Worm (Caenorhabditis elegans) whole organism, L2 larva: ENCODE results near the gene hse-5.
A peak's percentile ranks its signal among the peaks of the same experiment; 100 is the strongest.

ENCODE experiments used
- C34F6.9 ChIP-seq: fragments of 150-350 bp; optimal IDR thresholded peaks from 2 replicates; lab custom pipeline; 2014; ENCODE audit warnings: missing biosample characterization, missing genetic modification characterization
- F13H6.1 ChIP-seq: sonication (generic microtip); optimal IDR thresholded peaks from 2 replicates; lab custom pipeline; 2016; ENCODE audit warnings: missing genetic modification characterization, missing compliant biosample characterization
- R02D3.7 ChIP-seq: fragments of 150-350 bp; optimal IDR thresholded peaks from 2 replicates; lab custom pipeline; 2014; ENCODE audit warnings: missing biosample characterization, missing genetic modification characterization
- Y55F3AM.14 ChIP-seq: fragments of 200-800 bp; sonication (Bioruptor generic); optimal IDR thresholded peaks from 2 replicates; lab custom pipeline; 2018; ENCODE audit warnings: mild to moderate bottlenecking, missing genetic modification characterization, missing compliant biosample characterization
- alr-1 ChIP-seq: fragments of 150-350 bp; optimal IDR thresholded peaks from 2 replicates; lab custom pipeline; 2014; ENCODE audit warnings: missing biosample characterization, missing genetic modification characterization
- aly-2 ChIP-seq: fragments of 150-350 bp; optimal IDR thresholded peaks from 2 replicates; lab custom pipeline; 2014; ENCODE audit warnings: missing biosample characterization, missing genetic modification characterization
- ama-1 ChIP-seq: fragments of 150-350 bp; optimal IDR thresholded peaks from 2 replicates; lab custom pipeline; 2018; ENCODE audit warnings: inconsistent platforms
- blmp-1 ChIP-seq: sonication (generic microtip); optimal IDR thresholded peaks from 2 replicates; lab custom pipeline; 2017; ENCODE audit warnings: missing genetic modification characterization, mild to moderate bottlenecking, missing compliant biosample characterization, antibody characterized with exemption, moderate library complexity; ENCODE audit not compliant: insufficient read depth
- ceh-16 ChIP-seq: fragments of 150-350 bp; optimal IDR thresholded peaks from 2 replicates; lab custom pipeline; 2014; ENCODE audit warnings: missing biosample characterization, missing genetic modification characterization
- ceh-82 ChIP-seq: fragments of 150-350 bp; optimal IDR thresholded peaks from 2 replicates; lab custom pipeline; 2014; ENCODE audit warnings: missing biosample characterization, missing genetic modification characterization
- crh-2 ChIP-seq: sonication (generic microtip); optimal IDR thresholded peaks from 2 replicates; lab custom pipeline; 2017; ENCODE audit warnings: missing biosample characterization, missing genetic modification characterization
- dmd-4 ChIP-seq: sonication (generic microtip); optimal IDR thresholded peaks from 2 replicates; lab custom pipeline; 2017; ENCODE audit warnings: missing biosample characterization, missing genetic modification characterization
- elt-1 ChIP-seq: fragments of 150-350 bp; optimal IDR thresholded peaks from 2 replicates; lab custom pipeline; 2014; ENCODE audit warnings: missing biosample characterization, missing genetic modification characterization
- elt-3 ChIP-seq: sonication (generic microtip); optimal IDR thresholded peaks from 2 replicates; lab custom pipeline; 2017; ENCODE audit warnings: missing biosample characterization, missing genetic modification characterization
- fos-1 ChIP-seq: fragments of 150-350 bp; optimal IDR thresholded peaks from 2 replicates; lab custom pipeline; 2014; ENCODE audit warnings: missing biosample characterization, missing genetic modification characterization
- gmeb-1 ChIP-seq: fragments of 150-350 bp; optimal IDR thresholded peaks from 2 replicates; lab custom pipeline; 2014; ENCODE audit warnings: missing biosample characterization, missing genetic modification characterization
- lin-11 ChIP-seq: fragments of 150-350 bp; sonication (generic microtip); optimal IDR thresholded peaks from 2 replicates; lab custom pipeline; 2014; ENCODE audit warnings: missing biosample characterization, missing genetic modification characterization, inconsistent platforms, mixed read lengths
- lin-13 ChIP-seq: fragments of 150-350 bp; optimal IDR thresholded peaks from 2 replicates; lab custom pipeline; 2014; ENCODE audit warnings: missing biosample characterization, missing genetic modification reagents, missing genetic modification characterization
- lin-39 ChIP-seq: fragments of 150-350 bp; optimal IDR thresholded peaks from 2 replicates; lab custom pipeline; 2014; ENCODE audit warnings: missing biosample characterization, missing genetic modification reagents, missing genetic modification characterization
- lsy-2 ChIP-seq, 2 experiments: fragments of 150-350 bp in 1 of 2; sonication (generic microtip) in 1 of 2; optimal IDR thresholded peaks; 2 replicates each; lab custom pipeline; 2014 to 2017; ENCODE audit warnings: missing biosample characterization in 2 of 2, missing genetic modification characterization in 2 of 2
- mbf-1 ChIP-seq: sonication (generic microtip); optimal IDR thresholded peaks from 2 replicates; lab custom pipeline; 2017; ENCODE audit warnings: missing biosample characterization, missing genetic modification characterization
- mdl-1 ChIP-seq, 2 experiments: fragments of 150-350 bp in 1 of 2; sonication (generic microtip) in 1 of 2; optimal IDR thresholded peaks; 2 replicates each; lab custom pipeline; 2017; ENCODE audit warnings: missing biosample characterization in 2 of 2, missing genetic modification characterization in 2 of 2
- nhr-10 ChIP-seq: sonication (generic microtip); optimal IDR thresholded peaks from 2 replicates; lab custom pipeline; 2017; ENCODE audit warnings: missing biosample characterization, missing genetic modification characterization
- nhr-11 ChIP-seq: fragments of 150-350 bp; optimal IDR thresholded peaks from 2 replicates; lab custom pipeline; 2014; ENCODE audit warnings: missing biosample characterization, missing genetic modification characterization
- nhr-12 ChIP-seq: fragments of 150-350 bp; optimal IDR thresholded peaks from 2 replicates; lab custom pipeline; 2014; ENCODE audit warnings: missing biosample characterization, missing genetic modification characterization
- nhr-129 ChIP-seq: fragments of 150-350 bp; optimal IDR thresholded peaks from 2 replicates; lab custom pipeline; 2014; ENCODE audit warnings: missing biosample characterization, missing genetic modification characterization
- nhr-23 ChIP-seq: fragments of 150-350 bp; optimal IDR thresholded peaks from 2 replicates; lab custom pipeline; 2014; ENCODE audit warnings: missing biosample characterization, missing genetic modification reagents, missing genetic modification characterization
- nhr-237 ChIP-seq: fragments of 150-350 bp; optimal IDR thresholded peaks from 2 replicates; lab custom pipeline; 2014; ENCODE audit warnings: missing biosample characterization, missing genetic modification characterization
- nhr-25 ChIP-seq: fragments of 150-350 bp; sonication (generic microtip); optimal IDR thresholded peaks from 3 replicates; lab custom pipeline; 2014; ENCODE audit warnings: missing biosample characterization, missing genetic modification characterization
- nhr-6 ChIP-seq: fragments of 150-350 bp; optimal IDR thresholded peaks from 2 replicates; lab custom pipeline; 2014; ENCODE audit warnings: missing biosample characterization, missing genetic modification characterization
- nhr-77 ChIP-seq: fragments of 150-350 bp; optimal IDR thresholded peaks from 2 replicates; lab custom pipeline; 2014; ENCODE audit warnings: missing biosample characterization, missing genetic modification characterization
- peb-1 ChIP-seq: fragments of 150-350 bp; optimal IDR thresholded peaks from 2 replicates; lab custom pipeline; 2014; ENCODE audit warnings: missing biosample characterization, missing genetic modification characterization
- sem-4 ChIP-seq: fragments of 150-350 bp; optimal IDR thresholded peaks from 2 replicates; lab custom pipeline; 2014; ENCODE audit warnings: missing biosample characterization, missing genetic modification reagents, missing genetic modification characterization
- skn-1 ChIP-seq: sonication (generic microtip); optimal IDR thresholded peaks from 2 replicates; lab custom pipeline; 2017; ENCODE audit warnings: missing biosample characterization, missing genetic modification characterization
- sma-3 ChIP-seq: sonication (generic microtip); optimal IDR thresholded peaks from 2 replicates; lab custom pipeline; 2016; ENCODE audit warnings: missing genetic modification reagents, missing genetic modification characterization, missing compliant biosample characterization
- sma-9 ChIP-seq, 2 experiments: fragments of 150-350 bp in 1 of 2; sonication (generic microtip) in 1 of 2; optimal IDR thresholded peaks; 2 replicates each; lab custom pipeline; 2014 to 2016; ENCODE audit warnings: missing genetic modification characterization in 2 of 2, mild to moderate bottlenecking in 1 of 2, missing biosample characterization in 1 of 2, missing compliant biosample characterization in 1 of 2, missing genetic modification reagents in 1 of 2, moderate library complexity in 1 of 2
- snpc-4 ChIP-seq: fragments of 150-350 bp; optimal IDR thresholded peaks from 2 replicates; lab custom pipeline; 2014; ENCODE audit warnings: missing biosample characterization, missing genetic modification characterization
- unc-39 ChIP-seq: fragments of 150-350 bp; optimal IDR thresholded peaks from 2 replicates; lab custom pipeline; 2014; ENCODE audit warnings: missing biosample characterization, missing genetic modification characterization
- unc-55 ChIP-seq: fragments of 150-350 bp; sonication (generic microtip); optimal IDR thresholded peaks from 3 replicates; lab custom pipeline; 2014; ENCODE audit warnings: missing biosample characterization, missing genetic modification reagents, missing genetic modification characterization
- zag-1 ChIP-seq: fragments of 150-350 bp; optimal IDR thresholded peaks from 2 replicates; lab custom pipeline; 2014; ENCODE audit warnings: missing biosample characterization, missing genetic modification characterization
- ztf-1 ChIP-seq: fragments of 200-800 bp; sonication (Bioruptor generic); conservative IDR thresholded peaks from 2 replicates; pipeline ENCODE4 v1.3.6; 2022; ENCODE audit warnings: missing genetic modification characterization, missing compliant biosample characterization
- ztf-11 ChIP-seq: sonication (generic microtip); optimal IDR thresholded peaks from 2 replicates; lab custom pipeline; 2017; ENCODE audit warnings: missing biosample characterization, missing genetic modification characterization
- ztf-4 ChIP-seq: fragments of 150-350 bp; optimal IDR thresholded peaks from 2 replicates; lab custom pipeline; 2014; ENCODE audit warnings: missing biosample characterization, missing genetic modification characterization

The hse-5 gene

ce11 chrIII:4330984-4331383, 14.2 kb upstream of the hse-5 start, which contains the start of gene gly-6:
TSS of gene gly-6 (minus strand) at chrIII:4331228.
- peak; percentile 61 for TF ChIP-seq nhr-25 (tag; lab: Kevin White, UChicago)
- TF ChIP-seq lsy-2 (tag; optimal IDR thresholded peaks at IDR 0.05; lab: Kevin White, UChicago): no peak
- no peak for TF ChIP-seq lin-39 (tag; lab: Kevin White, UChicago)

ce11 chrIII:4332543-4333042, 12.5 kb upstream of the hse-5 start, which contains the start of gene cdk-12:
TSS of gene cdk-12 (plus strand) at chrIII:4332992.
- TF ChIP-seq ztf-1 (GFP tag; lab: Robert Waterston, UW) (no peak), nhr-129 (tag; lab: Kevin White, UChicago) (peak; percentile 3), ceh-16 (tag; lab: Kevin White, UChicago) (no peak), lin-13 (GFP tag; lab: Kevin White, UChicago) (peak; percentile 26), nhr-12 (tag; lab: Kevin White, UChicago) (no peak), gmeb-1 (tag; lab: Kevin White, UChicago) (peak; percentile 38), sma-3 (GFP tag; lab: Kevin White, UChicago) (peak; percentile 3), unc-55 (GFP tag; lab: Kevin White, UChicago) (peak; percentile 73), unc-39 (tag; lab: Kevin White, UChicago) (no peak), elt-1 (no peak), crh-2 (peak; percentile 47), C34F6.9 (tag; lab: Kevin White, UChicago) (peak; percentile 75), nhr-10 (tag; lab: Kevin White, UChicago) (no peak), elt-3 (no peak), sem-4 (tag; lab: Kevin White, UChicago) (no peak), peb-1 (tag; lab: Kevin White, UChicago) (no peak), blmp-1 (tag; lab: Kevin White, UChicago) (no peak), mbf-1 (tag; lab: Kevin White, UChicago) (no peak), ama-1 (lab: Kevin White, UChicago) (no peak), sma-9 (GFP tag; optimal IDR thresholded peaks at IDR 0.05; lab: Kevin White, UChicago) (peak; percentile 39), sma-9 (tag; optimal IDR thresholded peaks at IDR 0.05; lab: Kevin White, UChicago) (no peak), skn-1 (no peak), dmd-4 (tag; lab: Kevin White, UChicago) (no peak), nhr-11 (no peak), F13H6.1 (tag; lab: Kevin White, UChicago) (peak; percentile 16), zag-1 (tag; lab: Kevin White, UChicago) (no peak), snpc-4 (tag; lab: Kevin White, UChicago) (peak; percentile 34), lsy-2 (tag; optimal IDR thresholded peaks at IDR 0.05; lab: Kevin White, UChicago) (peak in 1 of 2 experiments; percentile 65)

- TF ChIP-seq nhr-129 (tag; lab: Kevin White, UChicago): peak; percentile 49
- no peak for TF ChIP-seq ztf-11 (tag; lab: Kevin White, UChicago)
- TF ChIP-seq unc-39 (tag; lab: Kevin White, UChicago): no peak
- TF ChIP-seq nhr-25 (tag; lab: Kevin White, UChicago): no peak
- peak; percentile 85 for TF ChIP-seq unc-55 (GFP tag; lab: Kevin White, UChicago)
- TF ChIP-seq mdl-1 (tag; optimal IDR thresholded peaks at IDR 0.05; lab: Kevin White, UChicago): no peak
- TF ChIP-seq nhr-10 (tag; lab: Kevin White, UChicago): no peak
- no peak for TF ChIP-seq ceh-82 (tag; lab: Kevin White, UChicago)
- TF ChIP-seq sem-4 (tag; lab: Kevin White, UChicago): peak; percentile 46
- TF ChIP-seq nhr-237: no peak
- peak in 1 of 2 experiments; percentile 48 for TF ChIP-seq lsy-2 (tag; optimal IDR thresholded peaks at IDR 0.05; lab: Kevin White, UChicago)
- TF ChIP-seq elt-3: no peak
- TF ChIP-seq zag-1 (tag; lab: Kevin White, UChicago): peak; percentile 34
- TF ChIP-seq aly-2: no peak
- no peak for TF ChIP-seq skn-1
- no peak for TF ChIP-seq nhr-77
- TF ChIP-seq C34F6.9 (tag; lab: Kevin White, UChicago): peak; percentile 64
- TF ChIP-seq F13H6.1 (tag; lab: Kevin White, UChicago): peak; percentile 48
Observed at ce11 chrIII:4335614-4336013, 9.5 kb upstream of the hse-5 start.

ce11 chrIII:4343070-4343469, 2.1 kb upstream of the hse-5 start, which contains the start of the genes B0285.3 and lcmt-1:
TSS of gene B0285.3 (minus strand) at chrIII:4343336.
TSS of gene lcmt-1 (plus strand) at chrIII:4343446.
- no peak for TF ChIP-seq ztf-4 (tag; lab: Kevin White, UChicago)
- TF ChIP-seq nhr-12 (tag; lab: Kevin White, UChicago): no peak
- TF ChIP-seq nhr-237: no peak
- no peak for TF ChIP-seq mdl-1 (tag; optimal IDR thresholded peaks at IDR 0.05; lab: Kevin White, UChicago)
- no peak for TF ChIP-seq nhr-129 (tag; lab: Kevin White, UChicago)
- TF ChIP-seq crh-2: peak; percentile 24
- TF ChIP-seq unc-55 (GFP tag; lab: Kevin White, UChicago): peak; percentile 40
- no peak for TF ChIP-seq nhr-11
- TF ChIP-seq nhr-10 (tag; lab: Kevin White, UChicago): no peak
- no peak for TF ChIP-seq fos-1 (tag; lab: Kevin White, UChicago)
- TF ChIP-seq ztf-1 (GFP tag; lab: Robert Waterston, UW): no peak
- TF ChIP-seq sma-9 (GFP tag; optimal IDR thresholded peaks at IDR 0.05; lab: Kevin White, UChicago): peak; percentile 17
- TF ChIP-seq sma-9 (tag; optimal IDR thresholded peaks at IDR 0.05; lab: Kevin White, UChicago): no peak
- no peak for TF ChIP-seq Y55F3AM.14
- no peak for TF ChIP-seq alr-1 (tag; lab: Kevin White, UChicago)
- TF ChIP-seq nhr-77: no peak
- no peak for TF ChIP-seq blmp-1 (tag; lab: Kevin White, UChicago)
- no peak for TF ChIP-seq R02D3.7 (tag; lab: Kevin White, UChicago)
- peak; percentile 29 for TF ChIP-seq nhr-25 (tag; lab: Kevin White, UChicago)
- no peak for TF ChIP-seq nhr-6 (tag; lab: Kevin White, UChicago)
- peak; percentile 50 for TF ChIP-seq C34F6.9 (tag; lab: Kevin White, UChicago)
- TF ChIP-seq zag-1 (tag; lab: Kevin White, UChicago): no peak
- TF ChIP-seq snpc-4 (tag; lab: Kevin White, UChicago): no peak
- TF ChIP-seq nhr-23 (tag; lab: Kevin White, UChicago): no peak
- no peak for TF ChIP-seq peb-1 (tag; lab: Kevin White, UChicago)
- TF ChIP-seq lin-11 (tag; lab: Kevin White, UChicago): no peak
- no peak for TF ChIP-seq ztf-11 (tag; lab: Kevin White, UChicago)
